Worm (Caenorhabditis elegans): Measurements from ENCODE around the gene R04B5.7.

Gene R04B5.7

DNA sequence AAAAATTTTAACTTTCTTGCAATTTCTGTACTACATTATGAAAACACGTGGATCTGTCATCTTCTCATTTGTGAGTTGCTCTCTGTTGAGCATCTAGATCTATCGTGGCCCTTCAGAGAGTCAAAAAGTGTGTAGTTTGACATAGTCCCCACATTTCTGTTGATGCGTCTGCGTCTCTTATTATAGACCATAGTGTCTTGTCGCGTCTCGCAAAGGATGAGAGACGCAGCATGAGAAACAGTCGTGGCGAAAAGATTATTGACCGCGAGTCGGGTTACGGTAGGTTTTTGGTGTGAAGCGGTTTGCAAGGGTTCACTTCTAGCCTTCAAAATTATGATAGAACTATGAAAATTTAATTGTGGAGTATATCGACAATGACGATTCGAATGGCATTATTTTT is 48.1 kb downstream of the R04B5.7 start (continued):
- TF ChIP-seq F44E2.7 (GFP tag; IDR thresholded peaks at IDR 0.05) (no peak), tra-1 (GFP tag; IDR thresholded peaks at IDR 0.05) (no peak), lsy-2 (tag; optimal IDR thresholded peaks at IDR 0.05) (peak; percentile 87 to 97), madf-9 (GFP tag; conservative IDR thresholded peaks at IDR 0.05) (no peak), daf-16 (GFP tag; optimal IDR thresholded peaks at IDR 0.05) (no peak), daf-16 (tag; optimal IDR thresholded peaks at IDR 0.05) (peak; percentile 61), lin-39 (tag; optimal IDR thresholded peaks at IDR 0.05) (no peak), mxl-3 (GFP tag; optimal IDR thresholded peaks at IDR 0.05) (peak; percentile 57), R02D3.7 (tag; optimal IDR thresholded peaks at IDR 0.05) (no peak), pqm-1 (tag; optimal IDR thresholded peaks at IDR 0.05) (no peak), D1046.2 (GFP tag; IDR thresholded peaks at IDR 0.05) (no peak), mdl-1 (tag; optimal IDR thresholded peaks at IDR 0.05) (peak; percentile 45 to 65)

DNA sequence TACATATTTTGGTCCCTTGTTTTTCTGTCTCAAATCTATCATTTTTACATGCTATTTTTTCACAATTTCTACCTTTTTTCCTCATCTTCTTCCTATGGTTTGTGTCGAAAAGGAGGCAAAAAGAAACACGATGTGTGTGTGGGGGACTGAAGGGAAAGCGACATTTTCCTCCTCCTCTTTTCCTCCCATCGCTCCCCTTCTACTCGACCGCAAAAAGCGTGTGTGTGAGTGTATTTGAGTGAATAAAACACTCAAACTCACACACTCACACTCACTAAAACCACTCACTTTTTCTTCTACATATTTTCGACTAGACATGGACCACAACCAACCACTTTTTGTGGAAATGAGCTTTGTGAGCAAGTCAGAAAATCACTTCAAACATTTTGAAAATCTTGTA is 48.9 kb downstream of the R04B5.7 start:
- TF ChIP-seq ctbp-1 (GFP tag; IDR thresholded peaks at IDR 0.05) (0 out of 2 replicates have a peak, but pooled peaks have one; percentile 24), rbr-2 (tag; optimal IDR thresholded peaks at IDR 0.05) (peak; percentile 39), hlh-11 (tag; optimal IDR thresholded peaks at IDR 0.05) (peak; percentile 54), dve-1 (tag; optimal IDR thresholded peaks at IDR 0.05; ENCODE audit: insufficient read depth) (peak; percentile 24), tra-1 (GFP tag; IDR thresholded peaks at IDR 0.05) (peak; percentile 23; the same call in 1 of the 2 replicates), tag-97 (GFP tag; IDR thresholded peaks at IDR 0.05) (no peak), ceh-20 (GFP tag; IDR thresholded peaks at IDR 0.05) (peak; percentile 53; the same call in 1 of the 2 replicates), dmd-6 (GFP tag; IDR thresholded peaks at IDR 0.05) (peak; percentile 54), mxl-2 (GFP tag; conservative IDR thresholded peaks at IDR 0.05) (no peak), nhr-28 (tag; optimal IDR thresholded peaks at IDR 0.05) (peak; percentile 38), mep-1 (tag; optimal IDR thresholded peaks at IDR 0.05) (peak; percentile 52), hif-1 (tag; optimal IDR thresholded peaks at IDR 0.05) (peak in 1 of 2 experiments; percentile 16), arid-1 (GFP tag; conservative IDR thresholded peaks at IDR 0.05) (0 out of 2 replicates have a peak, but pooled peaks have one; percentile 6), mes-2 (tag; optimal IDR thresholded peaks at IDR 0.05; ENCODE audit: poor library complexity, severe bottlenecking) (peak; percentile 57), F26F4.8 (GFP tag; conservative IDR thresholded peaks at IDR 0.05) (no peak), lir-3 (tag; optimal IDR thresholded peaks at IDR 0.05) (no peak), hmg-1.1 (GFP tag; IDR thresholded peaks at IDR 0.05) (peak; percentile 49; the same call in 1 of the 2 replicates), lim-7 (GFP tag; IDR thresholded peaks at IDR 0.05) (0 out of 2 replicates have a peak, but pooled peaks have one; percentile 40), mxl-3 (GFP tag; optimal IDR thresholded peaks at IDR 0.05) (peak; percentile 17), fkh-10 (GFP tag; optimal IDR thresholded peaks at IDR 0.05) (peak; percentile 44), lsy-2 (tag; optimal IDR thresholded peaks at IDR 0.05) (peak; percentile 11 to 72), egl-43 (GFP tag; IDR thresholded peaks at IDR 0.05) (0 out of 2 replicates have a peak, but pooled peaks have one; percentile 20), lin-29 (GFP tag; IDR thresholded peaks at IDR 0.05) (no peak), hlh-30 (tag; optimal IDR thresholded peaks at IDR 0.05; ENCODE audit: insufficient read depth) (peak; percentile 31), T26A8.4 (GFP tag; IDR thresholded peaks at IDR 0.05) (0 out of 2 replicates have a peak, but pooled peaks have one; percentile 31)

DNA sequence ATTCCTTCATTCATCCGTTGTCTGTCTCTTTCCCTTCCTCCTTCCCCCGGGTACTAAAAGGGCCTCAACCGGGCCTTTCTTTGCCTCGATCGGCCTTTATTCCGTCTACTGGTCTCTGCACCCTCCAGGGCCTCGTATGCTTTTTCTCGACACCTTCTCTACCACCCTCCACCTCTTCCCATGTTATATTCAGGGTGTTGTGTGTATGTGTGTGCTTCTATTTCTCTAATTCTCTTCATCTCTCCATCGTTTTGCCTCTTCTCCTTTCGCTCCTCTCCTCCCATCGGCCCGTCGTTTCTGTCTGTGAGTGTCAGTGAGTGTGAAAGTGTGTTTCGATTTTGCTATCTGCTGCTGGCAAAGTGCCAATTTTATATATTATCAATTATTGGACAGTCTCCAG is 50.5 kb downstream of the R04B5.7 start:
- TF ChIP-seq ZK546.5 (tag; optimal IDR thresholded peaks at IDR 0.05) (no peak), nhr-48 (tag; optimal IDR thresholded peaks at IDR 0.05) (peak; percentile 59), vab-7 (GFP tag; IDR thresholded peaks at IDR 0.05) (no peak), unc-130 (GFP tag; optimal IDR thresholded peaks at IDR 0.05) (no peak), Y75B8A.6 (GFP tag; IDR thresholded peaks at IDR 0.05) (no peak), hlh-11 (tag; optimal IDR thresholded peaks at IDR 0.05) (peak; percentile 91), F26F4.8 (GFP tag; conservative IDR thresholded peaks at IDR 0.05) (no peak), zfp-3 (GFP tag; conservative IDR thresholded peaks at IDR 0.05) (no peak), skn-1 (tag; optimal IDR thresholded peaks at IDR 0.05) (no peak), sdz-12 (GFP tag; optimal IDR thresholded peaks at IDR 0.05) (no peak), aly-2 (tag; optimal IDR thresholded peaks at IDR 0.05) (no peak), lin-1 (GFP tag; IDR thresholded peaks at IDR 0.05) (no peak), D1046.2 (GFP tag; IDR thresholded peaks at IDR 0.05) (no peak), pha-4 (GFP tag; IDR thresholded peaks at IDR 0.05) (peak; percentile 25; the same call in 1 of the 2 replicates), pha-4 (tag; optimal IDR thresholded peaks at IDR 0.05) (peak; percentile 22), zip-2 (tag; optimal IDR thresholded peaks at IDR 0.05) (no peak), dpl-1 (GFP tag; optimal IDR thresholded peaks at IDR 0.05) (peak; percentile 30), ceh-32 (tag; optimal IDR thresholded peaks at IDR 0.05; ENCODE audit: poor library complexity) (peak; percentile 20), hif-1 (tag; optimal IDR thresholded peaks at IDR 0.05) (peak in 1 of 2 experiments; percentile 44)

Measured in whole organism, L4 larva.